Fruit fly (Drosophila melanogaster) Kc167 (cell line): ENCODE measurements around the gene CG4962.

Source experiments
- Myc ChIP-seq: fragments of >200 bp; optimal IDR thresholded peaks from 2 replicates; lab custom pipeline; 2017; ENCODE audit warnings: missing external identifiers
- Sin3A ChIP-seq: fragments of >200 bp; optimal IDR thresholded peaks from 2 replicates; lab custom pipeline; 2018; ENCODE audit warnings: missing external identifiers
- psq ChIP-seq: fragments of >200 bp; optimal IDR thresholded peaks from 2 replicates; lab custom pipeline; 2017; ENCODE audit warnings: missing external identifiers

DNA sequence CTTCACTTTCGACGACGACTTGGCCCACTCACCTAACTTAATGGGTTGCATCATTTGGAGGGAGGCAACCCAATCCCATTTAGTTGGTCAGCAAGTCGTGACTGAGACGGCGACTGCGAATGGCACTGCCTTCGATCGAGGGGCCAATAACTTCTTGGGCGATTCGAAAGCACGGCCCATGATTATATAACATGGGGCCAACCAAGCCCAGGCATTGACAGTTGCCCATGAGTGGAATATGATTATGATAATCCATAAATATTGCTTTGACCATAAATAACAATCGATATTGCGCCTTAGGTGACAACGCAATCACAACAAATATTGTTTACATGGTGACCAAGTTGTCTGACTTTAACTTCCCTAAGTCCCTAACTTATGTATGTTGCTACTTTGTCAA lies 11.5 kb downstream of the CG4962 start, which contains the start of gene CG13048:
- no peak for TF ChIP-seq psq (lab: Kevin White, UChicago)
- no peak for TF ChIP-seq Sin3A (lab: Kevin White, UChicago)
- TF ChIP-seq Myc (lab: Kevin White, UChicago): no peak
